Worm (Caenorhabditis elegans): Measurements from ENCODE around the gene col-101.

ce11 chrIV:291356-291755 is 35.5 kb downstream of the col-101 start, which contains the start of gene T21D12.7:
- TF ChIP-seq T22C8.4 (GFP tag; IDR thresholded peaks at IDR 0.05) (no peak), klf-2 (GFP tag; conservative IDR thresholded peaks at IDR 0.05) (no peak), cog-1 (tag; optimal IDR thresholded peaks at IDR 0.05) (no peak), ztf-23 (GFP tag; IDR thresholded peaks at IDR 0.05) (no peak), ref-1 (GFP tag; conservative IDR thresholded peaks at IDR 0.05) (no peak), tab-1 (GFP tag; IDR thresholded peaks at IDR 0.05) (no peak), med-1 (GFP tag; optimal IDR thresholded peaks at IDR 0.05; ENCODE audit: insufficient read depth) (no peak), ztf-29 (GFP tag; IDR thresholded peaks at IDR 0.05) (no peak), flt-1 (GFP tag; IDR thresholded peaks at IDR 0.05) (no peak)
